Worm (Caenorhabditis elegans) whole organism, midembryonic: ENCODE measurements around the gene C18D11.3.

Source experiments
- T22C8.4 ChIP-seq: fragments of 200-800 bp; sonication (Bioruptor generic); IDR thresholded peaks from 2 replicates; pipeline ENCODE4 v1.3.6; 2022; ENCODE audit warnings: missing genetic modification characterization, missing compliant biosample characterization
- cog-1 ChIP-seq: sonication (generic microtip); optimal IDR thresholded peaks from 2 replicates; lab custom pipeline; 2016; ENCODE audit warnings: missing genetic modification characterization, missing compliant biosample characterization
- flt-1 ChIP-seq: fragments of 200-800 bp; sonication (Bioruptor generic); IDR thresholded peaks from 2 replicates; pipeline ENCODE4 v1.3.6; 2022; ENCODE audit warnings: missing genetic modification characterization, missing compliant biosample characterization
- klf-2 ChIP-seq: fragments of 200-800 bp; sonication (Bioruptor generic); conservative IDR thresholded peaks from 2 replicates; pipeline ENCODE4 v1.3.6; 2022; ENCODE audit warnings: missing genetic modification reagents, missing genetic modification characterization, missing compliant biosample characterization
- med-1 ChIP-seq: sonication (generic microtip); optimal IDR thresholded peaks from 2 replicates; lab custom pipeline; 2017; ENCODE audit warnings: missing genetic modification characterization, mild to moderate bottlenecking, missing compliant biosample characterization, antibody characterized with exemption, missing genetic modification reagents; ENCODE audit not compliant: insufficient read depth
- ref-1 ChIP-seq: fragments of 200-800 bp; sonication (Bioruptor generic); conservative IDR thresholded peaks from 2 replicates; pipeline ENCODE4 v1.3.6; 2022; ENCODE audit warnings: missing genetic modification reagents, missing genetic modification characterization, missing compliant biosample characterization
- tab-1 ChIP-seq: fragments of 200-800 bp; sonication (Bioruptor generic); IDR thresholded peaks from 2 replicates; pipeline ENCODE4 v1.3.6; 2022; ENCODE audit warnings: missing genetic modification characterization, missing compliant biosample characterization
- ztf-23 ChIP-seq: fragments of 200-800 bp; sonication (Bioruptor generic); IDR thresholded peaks from 2 replicates; pipeline ENCODE4 v1.3.6; 2022; ENCODE audit warnings: missing genetic modification reagents, missing genetic modification characterization, missing compliant biosample characterization
- ztf-29 ChIP-seq: fragments of 200-800 bp; sonication (Bioruptor generic); IDR thresholded peaks from 2 replicates; pipeline ENCODE4 v1.3.6; 2022; ENCODE audit warnings: missing genetic modification reagents, missing genetic modification characterization, missing compliant biosample characterization

The C18D11.3 gene

DNA sequence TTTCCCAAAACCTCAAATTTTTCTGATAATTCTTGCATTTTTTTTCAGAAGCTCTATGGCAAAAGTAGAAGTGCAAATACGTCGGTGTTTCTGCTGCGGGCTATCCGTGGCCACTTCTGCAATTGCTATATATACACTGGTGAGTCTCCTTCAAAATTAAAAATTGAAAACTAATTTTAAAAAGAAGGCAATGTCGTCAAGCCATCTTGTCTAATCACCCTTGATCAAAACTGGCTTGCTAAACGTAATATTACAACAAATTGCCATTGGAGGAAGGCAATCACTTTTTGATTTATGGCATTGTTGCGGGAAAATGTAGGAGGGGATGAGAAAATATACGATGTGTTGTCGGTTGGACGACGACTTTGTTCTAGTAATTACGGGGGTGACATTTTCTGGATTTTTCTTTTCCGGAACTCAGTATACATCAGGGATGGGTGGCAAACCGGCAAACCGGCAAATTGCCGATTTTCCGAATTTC, 6.7 kb upstream of the C18D11.3 start, which contains the start of gene C18D11.1:
C18D11.1 (plus strand) TSS at position 51 of the 481 bp plus-strand sequence.
- no peak for TF ChIP-seq med-1 (GFP tag; lab: Kevin White, UChicago)
- TF ChIP-seq T22C8.4 = no peak
- no peak for TF ChIP-seq ztf-29 (GFP tag; lab: Robert Waterston, UW)
- no peak for TF ChIP-seq klf-2 (GFP tag; lab: Robert Waterston, UW)
- no peak for TF ChIP-seq flt-1 (GFP tag; lab: Robert Waterston, UW)
- no peak for TF ChIP-seq cog-1 (tag; lab: Kevin White, UChicago)
- no peak for TF ChIP-seq tab-1 (GFP tag; lab: Robert Waterston, UW)
- TF ChIP-seq ref-1 (GFP tag; lab: Robert Waterston, UW) = no peak

- no peak for TF ChIP-seq klf-2 (GFP tag; lab: Robert Waterston, UW)
- TF ChIP-seq ztf-23 = no peak
- TF ChIP-seq med-1 (GFP tag; lab: Kevin White, UChicago) = no peak
- no peak for TF ChIP-seq cog-1 (tag; lab: Kevin White, UChicago)
Measured at ce11 chrIII:11817865-11818264, 5.4 kb upstream of the C18D11.3 start.

DNA sequence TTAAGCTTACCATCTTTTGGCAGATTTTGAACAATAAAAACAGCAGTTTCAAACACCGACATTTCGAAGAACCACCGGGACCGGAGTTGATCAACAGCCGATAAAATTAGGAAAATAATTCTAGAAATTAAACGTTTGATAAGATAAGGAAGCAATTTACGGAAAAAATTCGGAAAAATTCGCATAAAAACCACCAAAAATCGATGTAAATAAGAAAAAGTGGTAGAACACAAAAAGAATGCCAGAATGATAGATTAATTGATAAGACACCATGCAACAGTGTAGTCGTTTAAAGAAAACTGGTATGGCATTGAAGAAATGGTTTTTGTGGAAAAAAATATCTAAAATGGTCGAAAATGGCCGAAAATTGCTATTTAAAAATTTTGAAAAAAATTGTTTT, 841 bp upstream of the C18D11.3 start, which contains the start of gene maa-1:
maa-1 (minus strand) TSS at position 120 of the 400 bp plus-strand sequence.
- TF ChIP-seq ztf-29 (GFP tag; lab: Robert Waterston, UW) = no peak
- no peak for TF ChIP-seq ref-1 (GFP tag; lab: Robert Waterston, UW)
- no peak for TF ChIP-seq tab-1 (GFP tag; lab: Robert Waterston, UW)
- TF ChIP-seq cog-1 (tag; lab: Kevin White, UChicago) = no peak
- TF ChIP-seq ztf-23 = no peak
- TF ChIP-seq T22C8.4 = no peak
- TF ChIP-seq med-1 (GFP tag; lab: Kevin White, UChicago) = no peak
- TF ChIP-seq flt-1 (GFP tag; lab: Robert Waterston, UW) = no peak
- no peak for TF ChIP-seq klf-2 (GFP tag; lab: Robert Waterston, UW)

ce11 chrIII:11824088-11824487, 840 bp downstream of the C18D11.3 start:
- no peak for TF ChIP-seq cog-1 (tag; lab: Kevin White, UChicago)
- TF ChIP-seq med-1 (GFP tag; lab: Kevin White, UChicago) = no peak
- TF ChIP-seq tab-1 (GFP tag; lab: Robert Waterston, UW) = no peak
- TF ChIP-seq T22C8.4 = no peak
- TF ChIP-seq ref-1 (GFP tag; lab: Robert Waterston, UW) = no peak
- no peak for TF ChIP-seq flt-1 (GFP tag; lab: Robert Waterston, UW)
- TF ChIP-seq klf-2 (GFP tag; lab: Robert Waterston, UW) = no peak
- TF ChIP-seq ztf-29 (GFP tag; lab: Robert Waterston, UW) = no peak
- TF ChIP-seq ztf-23 = no peak

ce11 chrIII:11824580-11824979, 1.3 kb downstream of the C18D11.3 start:
- TF ChIP-seq cog-1 (tag; lab: Kevin White, UChicago) (no peak), klf-2 (GFP tag; lab: Robert Waterston, UW) (no peak), tab-1 (GFP tag; lab: Robert Waterston, UW) (no peak), ref-1 (GFP tag; lab: Robert Waterston, UW) (no peak), med-1 (GFP tag; lab: Kevin White, UChicago) (no peak), flt-1 (GFP tag; lab: Robert Waterston, UW) (no peak), T22C8.4 (no peak), ztf-23 (no peak), ztf-29 (GFP tag; lab: Robert Waterston, UW) (no peak)

ce11 chrIII:11825654-11826053, 2.4 kb downstream of the C18D11.3 start:
- TF ChIP-seq ztf-23 = peak; percentile 64; the same call in 1 of the 2 replicates
- peak; percentile 74 for TF ChIP-seq flt-1 (GFP tag; lab: Robert Waterston, UW)
- peak; percentile 55; the same call in 1 of the 2 replicates for TF ChIP-seq tab-1 (GFP tag; lab: Robert Waterston, UW)
- TF ChIP-seq T22C8.4 = peak; percentile 86
- TF ChIP-seq klf-2 (GFP tag; lab: Robert Waterston, UW) = no peak

DNA sequence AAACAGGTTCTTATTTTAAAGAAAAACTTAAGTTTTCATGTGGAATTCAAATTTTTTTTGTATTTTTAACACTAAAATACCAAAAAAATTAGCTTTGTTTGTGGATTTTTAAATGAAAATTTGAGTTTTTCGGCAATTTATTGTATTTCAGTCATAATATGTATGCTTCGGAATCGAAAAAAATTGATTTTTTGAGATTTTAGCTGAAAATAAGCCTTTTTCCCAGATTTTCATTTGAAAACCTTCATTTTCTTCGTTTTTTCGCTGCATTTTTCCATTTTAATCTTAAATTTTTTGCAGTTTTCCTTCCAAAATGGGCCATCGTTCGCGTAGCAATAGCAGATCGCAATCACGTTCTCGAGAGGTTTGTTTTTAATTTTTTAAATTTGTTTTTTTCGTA, 2.9 kb downstream of the C18D11.3 start, which contains the start of gene rsp-8:
rsp-8 (plus strand) TSS at position 301 of the 400 bp plus-strand sequence.
- TF ChIP-seq cog-1 (tag; lab: Kevin White, UChicago) = no peak

DNA sequence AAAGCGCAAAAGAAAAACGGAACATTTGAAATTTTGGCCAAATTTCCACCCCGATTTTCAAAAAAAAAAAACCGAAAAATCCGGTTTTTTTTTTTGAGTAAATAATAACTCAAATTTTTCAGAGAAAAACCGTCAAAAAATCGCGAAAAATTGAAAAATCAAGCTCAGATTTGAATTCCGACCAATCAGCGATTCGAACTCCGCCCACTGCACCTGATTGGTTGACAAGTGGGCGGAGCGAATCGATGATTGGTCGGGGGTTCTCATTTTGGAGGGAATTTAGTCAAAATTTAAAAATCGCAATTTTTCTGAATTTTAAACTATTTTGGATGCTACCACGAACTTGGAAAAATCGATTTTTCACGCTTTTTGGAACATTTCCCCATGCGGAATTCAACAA, 5.8 kb downstream of the C18D11.3 start:
- no peak for TF ChIP-seq ztf-29 (GFP tag; lab: Robert Waterston, UW)
- no peak for TF ChIP-seq cog-1 (tag; lab: Kevin White, UChicago)
- no peak for TF ChIP-seq klf-2 (GFP tag; lab: Robert Waterston, UW)
- TF ChIP-seq ztf-23 = no peak
- TF ChIP-seq T22C8.4 = no peak
- no peak for TF ChIP-seq flt-1 (GFP tag; lab: Robert Waterston, UW)
- TF ChIP-seq ref-1 (GFP tag; lab: Robert Waterston, UW) = no peak
- TF ChIP-seq med-1 (GFP tag; lab: Kevin White, UChicago) = no peak

DNA sequence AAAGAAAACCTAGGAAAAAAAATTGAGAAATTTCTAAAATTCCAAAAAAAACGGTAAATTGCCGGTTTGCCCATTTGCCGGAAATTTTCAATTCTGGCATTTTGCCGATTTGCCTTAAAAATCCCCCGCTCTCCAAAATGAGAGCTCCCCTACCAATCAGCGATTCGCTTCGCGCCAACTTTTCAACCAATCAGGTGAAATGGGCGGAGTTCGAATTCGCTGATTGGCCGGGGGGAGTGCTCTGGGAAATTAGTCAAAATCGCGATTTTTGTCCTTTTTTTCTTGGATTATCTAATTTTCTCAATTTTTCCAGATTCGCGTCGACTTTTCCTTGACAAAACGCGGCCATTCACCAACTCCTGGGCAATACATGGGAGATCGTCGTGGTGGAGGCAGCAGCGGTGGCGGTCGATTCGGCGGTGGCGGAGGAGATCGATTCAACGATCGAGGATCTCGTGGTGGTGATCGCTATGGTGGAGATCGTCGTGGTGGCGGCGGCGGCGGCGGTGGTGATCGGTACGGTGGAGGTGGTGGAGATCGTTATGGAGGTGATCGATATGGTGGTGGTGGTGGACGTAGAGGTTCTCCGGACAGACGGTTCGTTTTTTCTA, 6.4 kb downstream of the C18D11.3 start:
- no peak for TF ChIP-seq T22C8.4
- no peak for TF ChIP-seq flt-1 (GFP tag; lab: Robert Waterston, UW)
- peak; percentile 16; the same call in 1 of the 2 replicates for TF ChIP-seq ztf-23
- TF ChIP-seq cog-1 (tag; lab: Kevin White, UChicago) = no peak
- TF ChIP-seq tab-1 (GFP tag; lab: Robert Waterston, UW) = no peak
- TF ChIP-seq ref-1 (GFP tag; lab: Robert Waterston, UW) = no peak
- no peak for TF ChIP-seq klf-2 (GFP tag; lab: Robert Waterston, UW)
